Fruit fly (Drosophila melanogaster): ENCODE data around the gene CG42578.

DNA sequence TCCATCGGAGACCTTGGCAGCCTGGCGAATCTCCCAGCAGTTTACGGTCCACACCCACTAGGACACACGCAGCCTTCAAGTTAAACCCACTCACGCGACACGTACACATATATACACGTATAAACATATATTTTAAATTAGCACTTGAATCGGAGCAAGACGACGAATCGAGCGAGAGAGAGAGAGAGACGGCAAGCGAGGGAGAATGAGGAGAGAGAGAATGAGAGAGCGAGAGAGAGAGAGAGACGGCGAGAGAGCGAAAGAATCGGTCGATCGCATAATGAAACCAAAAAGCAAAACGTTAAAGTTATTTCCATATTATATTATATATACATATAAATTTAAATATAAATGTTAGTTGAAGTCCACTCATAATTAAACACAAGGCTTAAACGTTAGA is 34.5 kb upstream of the CG42578 start:
- TF ChIP-seq CG7101 (tag; optimal IDR thresholded peaks at IDR 0.05) = no peak
- TF ChIP-seq CG7045 (GFP tag; optimal IDR thresholded peaks at IDR 0.05) = no peak
- TF ChIP-seq Crg-1 (GFP tag; optimal IDR thresholded peaks at IDR 0.05) = no peak
- TF ChIP-seq Clk (GFP tag; optimal IDR thresholded peaks at IDR 0.05) = no peak
- no peak for TF ChIP-seq tj (GFP tag; optimal IDR thresholded peaks at IDR 0.05)
- no peak for TF ChIP-seq CG12768 (GFP tag; optimal IDR thresholded peaks at IDR 0.05)
- no peak for TF ChIP-seq ovo (GFP tag; optimal IDR thresholded peaks at IDR 0.05)
- no peak for TF ChIP-seq CG33017 (tag; optimal IDR thresholded peaks at IDR 0.05)

All from whole organism, adult.